Worm (Caenorhabditis elegans) whole organism, L4 larva: ENCODE data around the gene gcy-18.

ENCODE experiments used
- R02D3.7 ChIP-seq: fragments of 150-350 bp; sonication (generic microtip); optimal IDR thresholded peaks from 3 replicates; lab custom pipeline; 2014; ENCODE audit warnings: missing biosample characterization, missing genetic modification characterization
- Y105C5A.15 ChIP-seq: fragments of 200-800 bp; sonication (Bioruptor generic); IDR thresholded peaks from 2 replicates; pipeline ENCODE4 v1.3.6; 2022; ENCODE audit warnings: missing genetic modification characterization, missing compliant biosample characterization
- Y5F2A.4 ChIP-seq: fragments of 200-800 bp; sonication (Bioruptor generic); optimal IDR thresholded peaks from 2 replicates; lab custom pipeline; 2018; ENCODE audit warnings: mild to moderate bottlenecking, missing genetic modification characterization, missing compliant biosample characterization
- ZK546.5 ChIP-seq, 2 experiments: sonication (generic microtip); optimal IDR thresholded peaks; 2 replicates each; lab custom pipeline; 2017; ENCODE audit warnings: missing biosample characterization in 2 of 2, missing genetic modification characterization in 2 of 2
- aha-1 ChIP-seq: fragments of 150-350 bp; peaks from one replicate; lab custom pipeline; 2014; ENCODE audit warnings: missing biosample characterization, missing genetic modification characterization
- ceh-28 ChIP-seq: fragments of 150-350 bp; optimal IDR thresholded peaks from 2 replicates; lab custom pipeline; 2014; ENCODE audit warnings: missing biosample characterization, missing genetic modification reagents, missing genetic modification characterization
- ceh-44 ChIP-seq: fragments of 200-800 bp; sonication (Bioruptor generic); IDR thresholded peaks from 2 replicates; pipeline ENCODE4 v1.3.6; 2022; ENCODE audit warnings: missing genetic modification reagents, missing genetic modification characterization, missing compliant biosample characterization
- ces-1 ChIP-seq: fragments of 150-350 bp; sonication (generic microtip); optimal IDR thresholded peaks from 4 replicates; lab custom pipeline; 2014; ENCODE audit warnings: missing biosample characterization, missing genetic modification reagents, missing genetic modification characterization
- cey-2 ChIP-seq: sonication (generic microtip); optimal IDR thresholded peaks from 3 replicates; lab custom pipeline; 2017; ENCODE audit warnings: missing genetic modification characterization, mild to moderate bottlenecking, missing compliant biosample characterization, antibody characterized with exemption, borderline replicate concordance; ENCODE audit not compliant: insufficient read depth
- ctbp-1 ChIP-seq: fragments of 200-800 bp; sonication (Bioruptor generic); IDR thresholded peaks from 2 replicates; pipeline ENCODE4 v1.3.6; 2022; ENCODE audit warnings: missing genetic modification reagents, missing genetic modification characterization, missing compliant biosample characterization
- daf-16 ChIP-seq, 3 experiments: sonication (generic microtip); optimal IDR thresholded peaks; 2 replicates each; lab custom pipeline; 2016 to 2017; ENCODE audit warnings: missing genetic modification characterization in 3 of 3, missing genetic modification reagents in 3 of 3, mild to moderate bottlenecking in 2 of 3, missing compliant biosample characterization in 2 of 3, missing biosample characterization in 1 of 3, moderate library complexity in 1 of 3
- daf-8 ChIP-seq: fragments of 200-800 bp; sonication (Bioruptor generic); IDR thresholded peaks from 2 replicates; pipeline ENCODE4 v1.3.6; 2022; ENCODE audit warnings: missing genetic modification characterization, missing compliant biosample characterization
- dmd-6 ChIP-seq: fragments of 200-800 bp; sonication (Bioruptor generic); IDR thresholded peaks from 2 replicates; pipeline ENCODE4 v1.3.6; 2022; ENCODE audit warnings: missing genetic modification reagents, missing genetic modification characterization, missing compliant biosample characterization
- dmd-9 ChIP-seq: fragments of 200-800 bp; sonication (Bioruptor generic); IDR thresholded peaks from 2 replicates; pipeline ENCODE4 v1.3.6; 2022; ENCODE audit warnings: missing genetic modification reagents, missing genetic modification characterization, missing compliant biosample characterization
- dpl-1 ChIP-seq: fragments of 150-350 bp; optimal IDR thresholded peaks from 2 replicates; lab custom pipeline; 2014; ENCODE audit warnings: missing biosample characterization, missing genetic modification reagents, missing genetic modification characterization
- duxl-1 ChIP-seq: sonication (generic microtip); optimal IDR thresholded peaks from 2 replicates; lab custom pipeline; 2016; ENCODE audit warnings: mild to moderate bottlenecking, missing genetic modification characterization, moderate library complexity, missing compliant biosample characterization; ENCODE audit not compliant: poor library complexity
- dve-1 ChIP-seq: sonication (generic microtip); optimal IDR thresholded peaks from 2 replicates; lab custom pipeline; 2017; ENCODE audit warnings: antibody characterized with exemption, mild to moderate bottlenecking, missing genetic modification characterization, missing compliant biosample characterization; ENCODE audit not compliant: insufficient read depth
- egl-43 ChIP-seq: fragments of 200-800 bp; sonication (Bioruptor generic); IDR thresholded peaks from 2 replicates; pipeline ENCODE4 v1.3.6; 2022; ENCODE audit warnings: missing genetic modification reagents, missing genetic modification characterization, missing compliant biosample characterization
- hlh-11 ChIP-seq: fragments of 200-800 bp; sonication (Bioruptor generic); optimal IDR thresholded peaks from 2 replicates; lab custom pipeline; 2018; ENCODE audit warnings: mild to moderate bottlenecking, missing genetic modification characterization, missing compliant biosample characterization
- jun-1 ChIP-seq: fragments of 150-350 bp; optimal IDR thresholded peaks from 2 replicates; lab custom pipeline; 2014; ENCODE audit warnings: missing biosample characterization, missing genetic modification reagents, missing genetic modification characterization
- lim-7 ChIP-seq: fragments of 200-800 bp; sonication (Bioruptor generic); IDR thresholded peaks from 2 replicates; pipeline ENCODE4 v1.3.6; 2022; ENCODE audit warnings: missing genetic modification characterization, missing compliant biosample characterization
- lin-15B ChIP-seq: fragments of 150-350 bp; sonication (generic microtip); optimal IDR thresholded peaks from 3 replicates; lab custom pipeline; 2014; ENCODE audit warnings: missing biosample characterization, missing genetic modification characterization
- lin-29 ChIP-seq: fragments of 200-800 bp; sonication (Bioruptor generic); IDR thresholded peaks from 2 replicates; pipeline ENCODE4 v1.3.6; 2022; ENCODE audit warnings: missing genetic modification reagents, missing genetic modification characterization, missing compliant biosample characterization
- lin-38 ChIP-seq: fragments of 200-800 bp; sonication (Bioruptor generic); IDR thresholded peaks from 2 replicates; pipeline ENCODE4 v1.3.6; 2022; ENCODE audit warnings: missing genetic modification reagents, missing genetic modification characterization, missing compliant biosample characterization
- madf-5 ChIP-seq, 2 experiments: fragments of 200-800 bp; sonication (Bioruptor generic); IDR thresholded peaks; 2 replicates each; pipeline ENCODE4 v1.3.6; 2022; ENCODE audit warnings: missing compliant biosample characterization in 2 of 2, missing genetic modification characterization in 2 of 2
- mdl-1 ChIP-seq, 2 experiments: fragments of 150-350 bp in 1 of 2; sonication (generic microtip) in 1 of 2; optimal IDR thresholded peaks; 2 replicates each; lab custom pipeline; 2014 to 2017; ENCODE audit warnings: missing biosample characterization in 2 of 2, missing genetic modification characterization in 2 of 2
- mdt-29 ChIP-seq: fragments of 200-800 bp; sonication (Bioruptor generic); IDR thresholded peaks from 2 replicates; pipeline ENCODE4 v1.3.6; 2022; ENCODE audit warnings: missing genetic modification reagents, missing genetic modification characterization, missing compliant biosample characterization
- mep-1 ChIP-seq: fragments of 150-350 bp; sonication (generic microtip); optimal IDR thresholded peaks from 3 replicates; lab custom pipeline; 2014; ENCODE audit warnings: missing biosample characterization, missing genetic modification characterization
- mxl-3 ChIP-seq: fragments of 200-800 bp; sonication (Bioruptor generic); optimal IDR thresholded peaks from 2 replicates; lab custom pipeline; 2018; ENCODE audit warnings: mild to moderate bottlenecking, missing genetic modification characterization, missing compliant biosample characterization
- nhr-28 ChIP-seq: fragments of 150-350 bp; optimal IDR thresholded peaks from 2 replicates; lab custom pipeline; 2014; ENCODE audit warnings: missing biosample characterization, missing genetic modification characterization
- nhr-48 ChIP-seq: sonication (generic microtip); optimal IDR thresholded peaks from 2 replicates; lab custom pipeline; 2016; ENCODE audit warnings: mild to moderate bottlenecking, missing genetic modification characterization, missing compliant biosample characterization
- nhr-6 ChIP-seq: fragments of 150-350 bp; optimal IDR thresholded peaks from 2 replicates; lab custom pipeline; 2014; ENCODE audit warnings: missing biosample characterization, missing genetic modification characterization
- nhr-77 ChIP-seq: fragments of 150-350 bp; optimal IDR thresholded peaks from 2 replicates; lab custom pipeline; 2014; ENCODE audit warnings: missing biosample characterization, missing genetic modification characterization
- php-3 ChIP-seq: fragments of 200-800 bp; sonication (Bioruptor generic); IDR thresholded peaks from 2 replicates; pipeline ENCODE4 v1.3.6; 2022; ENCODE audit warnings: missing genetic modification reagents, missing genetic modification characterization, missing compliant biosample characterization
- pqm-1 ChIP-seq: sonication (generic microtip); optimal IDR thresholded peaks from 2 replicates; lab custom pipeline; 2017; ENCODE audit warnings: missing biosample characterization, missing genetic modification characterization
- rbr-2 ChIP-seq: sonication (generic microtip); optimal IDR thresholded peaks from 2 replicates; lab custom pipeline; 2016; ENCODE audit warnings: missing genotype, missing genetic modification characterization, missing compliant biosample characterization
- sdz-12 ChIP-seq: fragments of 200-800 bp; sonication (Bioruptor generic); optimal IDR thresholded peaks from 2 replicates; lab custom pipeline; 2018; ENCODE audit warnings: mild to moderate bottlenecking, missing genetic modification characterization, missing compliant biosample characterization
- snpc-1.2 ChIP-seq: fragments of 200-800 bp; sonication (Bioruptor generic); IDR thresholded peaks from 2 replicates; pipeline ENCODE4 v1.3.6; 2022; ENCODE audit warnings: missing genetic modification reagents, missing genetic modification characterization, missing compliant biosample characterization
- snpc-4 ChIP-seq: fragments of 150-350 bp; optimal IDR thresholded peaks from 2 replicates; lab custom pipeline; 2014; ENCODE audit warnings: missing biosample characterization, missing genetic modification characterization
- spr-1 ChIP-seq: sonication (generic microtip); optimal IDR thresholded peaks from 2 replicates; lab custom pipeline; 2016; ENCODE audit warnings: mild to moderate bottlenecking, missing genetic modification characterization, missing compliant biosample characterization
- spr-3 ChIP-seq: fragments of 200-800 bp; sonication (Bioruptor generic); optimal IDR thresholded peaks from 2 replicates; lab custom pipeline; 2018; ENCODE audit warnings: mild to moderate bottlenecking, missing genetic modification characterization, missing compliant biosample characterization
- tra-1 ChIP-seq: fragments of 200-800 bp; sonication (Bioruptor generic); IDR thresholded peaks from 2 replicates; pipeline ENCODE4 v1.3.6; 2022; ENCODE audit warnings: missing genetic modification reagents, missing genetic modification characterization, missing compliant biosample characterization
- unc-130 ChIP-seq: sonication (generic microtip); optimal IDR thresholded peaks from 2 replicates; lab custom pipeline; 2016; ENCODE audit warnings: missing genetic modification reagents, missing genetic modification characterization, missing compliant biosample characterization
- unc-39 ChIP-seq: sonication (generic microtip); optimal IDR thresholded peaks from 2 replicates; lab custom pipeline; 2017; ENCODE audit warnings: missing biosample characterization, missing genetic modification characterization
- unc-62 ChIP-seq, 3 experiments: fragments of 150-350 bp in 1 of 3; sonication (generic microtip); optimal IDR thresholded peaks in 2 of 3; peaks in 1 of 3; 1 replicate in 1 of 3; 2 replicates in 2 of 3; lab custom pipeline; 2014 to 2017; ENCODE audit warnings: missing biosample characterization in 3 of 3, missing genetic modification characterization in 3 of 3, missing genetic modification reagents in 3 of 3, missing genotype in 1 of 3
- zfp-3 ChIP-seq: fragments of 200-800 bp; sonication (Bioruptor generic); conservative IDR thresholded peaks from 2 replicates; pipeline ENCODE4 v1.3.6; 2022; ENCODE audit warnings: missing genetic modification reagents, missing genetic modification characterization, missing compliant biosample characterization
- zip-11 ChIP-seq: fragments of 200-800 bp; sonication (Bioruptor generic); IDR thresholded peaks from 2 replicates; pipeline ENCODE4 v1.3.6; 2022; ENCODE audit warnings: missing genetic modification characterization, missing compliant biosample characterization
- ztf-11 ChIP-seq: fragments of 150-350 bp; optimal IDR thresholded peaks from 2 replicates; lab custom pipeline; 2014; ENCODE audit warnings: missing biosample characterization, missing genetic modification characterization
- ztf-7 ChIP-seq: fragments of 150-350 bp; optimal IDR thresholded peaks from 2 replicates; lab custom pipeline; 2014; ENCODE audit warnings: missing biosample characterization, missing genetic modification characterization

gcy-18 gene

DNA sequence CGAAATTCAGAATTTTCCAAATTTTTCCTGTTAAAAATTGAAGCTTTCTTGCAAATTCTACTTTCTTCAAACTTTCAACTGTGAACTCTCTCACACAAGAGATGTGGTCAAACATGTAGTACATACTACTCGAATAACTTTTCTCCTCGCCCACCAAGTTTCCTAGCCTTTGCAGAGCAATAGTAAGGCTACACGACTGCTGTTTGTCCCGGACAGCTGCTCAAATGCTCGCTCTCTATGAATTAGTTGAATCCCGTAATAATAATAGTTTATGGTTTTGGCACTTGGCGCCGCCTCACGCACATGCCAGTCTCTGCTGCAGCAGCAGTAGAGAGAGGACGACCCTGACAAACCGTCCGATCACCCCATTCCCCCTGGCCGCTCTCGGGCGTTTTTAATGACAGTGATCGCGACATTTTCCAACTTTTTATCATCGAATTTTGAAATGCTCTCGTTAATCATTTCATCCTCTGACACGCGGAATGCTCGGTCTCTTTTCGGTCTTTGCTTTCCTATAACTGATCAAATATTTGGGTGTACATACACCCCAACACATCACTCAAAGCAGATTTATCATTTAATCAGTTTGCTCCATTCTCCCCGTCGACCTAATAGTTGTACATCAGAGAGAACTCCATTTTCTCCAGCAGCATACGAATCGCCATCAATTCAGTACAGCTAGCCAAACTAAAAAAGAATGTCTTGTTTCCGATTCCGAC lies 26.0 kb upstream of the gcy-18 start (continued):
- no peak for TF ChIP-seq madf-5 (GFP tag; IDR thresholded peaks at IDR 0.05; lab: Robert Waterston, UW)
- TF ChIP-seq snpc-1.2 (GFP tag; lab: Robert Waterston, UW): no peak
- no peak for TF ChIP-seq dpl-1 (GFP tag; lab: Kevin White, UChicago)
- TF ChIP-seq egl-43: no peak
- peak; percentile 4 for TF ChIP-seq nhr-28 (tag; lab: Kevin White, UChicago)
- TF ChIP-seq ceh-28 (tag; lab: Kevin White, UChicago): no peak
- no peak for TF ChIP-seq nhr-6 (tag; lab: Kevin White, UChicago)
- no peak for TF ChIP-seq ztf-11 (tag; lab: Kevin White, UChicago)
- no peak for TF ChIP-seq lim-7 (GFP tag; lab: Robert Waterston, UW)
- no peak for TF ChIP-seq spr-3 (GFP tag; lab: Kevin White, UChicago)
- peak; percentile 99 for TF ChIP-seq dmd-6 (GFP tag; lab: Robert Waterston, UW)
- no peak for TF ChIP-seq Y105C5A.15
- TF ChIP-seq daf-16 (GFP tag; optimal IDR thresholded peaks at IDR 0.05; lab: Kevin White, UChicago): no peak
- TF ChIP-seq daf-16 (tag; optimal IDR thresholded peaks at IDR 0.05; lab: Kevin White, UChicago): peak; percentile 27
- TF ChIP-seq snpc-4 (tag; lab: Kevin White, UChicago): no peak
- peak; percentile 83 for TF ChIP-seq php-3 (GFP tag; lab: Robert Waterston, UW)
- no peak for TF ChIP-seq ztf-7
- TF ChIP-seq mdt-29: peak; percentile 16; the same call in 1 of the 2 replicates
- peak; percentile 60 for TF ChIP-seq mxl-3
- peak in 1 of 2 experiments; percentile 8 for TF ChIP-seq unc-62 (GFP tag; optimal IDR thresholded peaks at IDR 0.05 in 1 of 2; lab: Kevin White, UChicago)
- no peak for TF ChIP-seq unc-62 (tag; optimal IDR thresholded peaks at IDR 0.05; lab: Kevin White, UChicago)
- TF ChIP-seq unc-39 (tag; lab: Kevin White, UChicago): no peak
- TF ChIP-seq lin-38: no peak
- TF ChIP-seq zfp-3: no peak
- TF ChIP-seq cey-2 (tag; lab: Kevin White, UChicago): no peak
- no peak for TF ChIP-seq Y5F2A.4 (GFP tag; lab: Kevin White, UChicago)
- TF ChIP-seq aha-1 (tag; lab: Kevin White, UChicago): peak; percentile 56
- TF ChIP-seq spr-1 (tag; lab: Kevin White, UChicago): no peak
- TF ChIP-seq pqm-1 (tag; lab: Kevin White, UChicago): peak; percentile 52
- TF ChIP-seq tra-1 (GFP tag; lab: Robert Waterston, UW): peak; percentile 87; the same call in 1 of the 2 replicates
- no peak for TF ChIP-seq nhr-77 (tag; lab: Kevin White, UChicago)
- no peak for TF ChIP-seq dmd-9 (GFP tag; lab: Robert Waterston, UW)
- TF ChIP-seq mep-1: no peak
- no peak for TF ChIP-seq lin-29 (GFP tag; lab: Robert Waterston, UW)
- TF ChIP-seq nhr-48 (tag; lab: Kevin White, UChicago): peak; percentile 70
- no peak for TF ChIP-seq ctbp-1 (GFP tag; lab: Robert Waterston, UW)
- no peak for TF ChIP-seq unc-130 (GFP tag; lab: Kevin White, UChicago)
- peak; percentile 79 for TF ChIP-seq hlh-11

DNA sequence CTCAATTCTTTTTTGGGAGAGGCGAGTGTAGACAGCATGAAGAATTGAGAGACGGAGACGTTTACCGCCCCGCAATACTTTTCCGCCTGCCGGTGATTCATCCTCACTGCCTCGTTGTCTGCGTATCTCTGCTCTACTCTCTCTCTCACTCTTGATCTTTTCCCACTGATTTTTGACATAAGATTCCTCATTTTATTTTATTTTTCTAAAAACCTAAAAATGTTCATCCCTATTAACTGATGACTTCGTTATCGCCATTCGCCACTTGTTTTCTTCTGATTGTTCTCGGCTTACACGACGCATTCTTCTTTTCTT lies 25.5 kb upstream of the gcy-18 start:
- TF ChIP-seq mdl-1 (tag; optimal IDR thresholded peaks at IDR 0.05; lab: Kevin White, UChicago): no peak
- peak; percentile 15 for TF ChIP-seq jun-1 (tag; lab: Kevin White, UChicago)
- no peak for TF ChIP-seq daf-16 (GFP tag; optimal IDR thresholded peaks at IDR 0.05; lab: Kevin White, UChicago)
- no peak for TF ChIP-seq daf-16 (tag; optimal IDR thresholded peaks at IDR 0.05; lab: Kevin White, UChicago)
- no peak for TF ChIP-seq sdz-12
- TF ChIP-seq zip-11 (GFP tag; lab: Robert Waterston, UW): no peak
- no peak for TF ChIP-seq snpc-1.2 (GFP tag; lab: Robert Waterston, UW)
- peak; percentile 1 for TF ChIP-seq dve-1
- no peak for TF ChIP-seq R02D3.7 (tag; lab: Kevin White, UChicago)
- TF ChIP-seq daf-8: no peak
- no peak for TF ChIP-seq dmd-6 (GFP tag; lab: Robert Waterston, UW)
- TF ChIP-seq lin-15B (tag; lab: Kevin White, UChicago): no peak
- no peak for TF ChIP-seq ceh-44
- TF ChIP-seq ZK546.5 (tag; optimal IDR thresholded peaks at IDR 0.05; lab: Kevin White, UChicago): no peak
- TF ChIP-seq nhr-48 (tag; lab: Kevin White, UChicago): no peak
- TF ChIP-seq rbr-2 (tag; lab: Kevin White, UChicago): peak; percentile 4
- no peak for TF ChIP-seq duxl-1
- TF ChIP-seq mxl-3: no peak
- TF ChIP-seq ces-1: no peak
- TF ChIP-seq Y105C5A.15: no peak
- no peak for TF ChIP-seq lin-29 (GFP tag; lab: Robert Waterston, UW)
- TF ChIP-seq spr-3 (GFP tag; lab: Kevin White, UChicago): no peak
